Fruit fly (Drosophila melanogaster) whole organism, embryonic: ENCODE results near the gene Gnpat.

Experiments used
- Adf1 ChIP-seq: fragments of 200-800 bp; sonication (Bioruptor generic); IDR thresholded peaks from 2 replicates; pipeline ENCODE4 v1.3.6; 2022; ENCODE audit warnings: missing biosample characterization, missing genetic modification characterization
- Antp ChIP-seq: fragments of 200-800 bp; sonication (Bioruptor generic); optimal IDR thresholded peaks from 3 replicates; lab custom pipeline; 2016; ENCODE audit warnings: missing biosample characterization, missing genetic modification characterization
- B-H2 ChIP-seq: fragments of 200-800 bp; sonication (Bioruptor generic); optimal IDR thresholded peaks from 2 replicates; lab custom pipeline; 2018; ENCODE audit warnings: missing biosample characterization, mild to moderate bottlenecking, missing genetic modification characterization
- Bgb ChIP-seq: fragments of 200-800 bp; sonication (Bioruptor generic); IDR thresholded peaks from 2 replicates; pipeline ENCODE4 v1.3.6; 2022; ENCODE audit warnings: missing biosample characterization, missing genetic modification characterization; ENCODE audit not compliant: partially characterized antibody
- CG11085 ChIP-seq: fragments of 200-800 bp; sonication (Bioruptor generic); IDR thresholded peaks from 2 replicates; pipeline ENCODE4 v1.3.6; 2022; ENCODE audit warnings: missing biosample characterization, missing genetic modification characterization
- CG11093 ChIP-seq: fragments of 200-800 bp; sonication (Bioruptor generic); IDR thresholded peaks from 3 replicates; pipeline ENCODE4 v1.3.6; 2022; ENCODE audit warnings: missing biosample characterization, missing genetic modification characterization
- CG11504 ChIP-seq: fragments of 200-800 bp; sonication (Bioruptor generic); optimal IDR thresholded peaks from 3 replicates; lab custom pipeline; 2019; ENCODE audit warnings: missing biosample characterization, mild to moderate bottlenecking, missing genetic modification characterization, moderate library complexity
- CG11560 ChIP-seq: fragments of 200-800 bp; sonication (Bioruptor generic); IDR thresholded peaks from 3 replicates; pipeline ENCODE4 v1.3.6; 2022; ENCODE audit warnings: missing biosample characterization, missing genetic modification characterization
- CG12236 ChIP-seq: fragments of 200-800 bp; sonication (Bioruptor generic); optimal IDR thresholded peaks from 2 replicates; lab custom pipeline; 2016; ENCODE audit warnings: missing biosample characterization, missing genetic modification characterization
- CG13424 ChIP-seq: fragments of 200-800 bp; sonication (Bioruptor generic); optimal IDR thresholded peaks from 2 replicates; lab custom pipeline; 2019; ENCODE audit warnings: missing biosample characterization, mild to moderate bottlenecking, missing genetic modification characterization, moderate library complexity
- CG14014 ChIP-seq: fragments of 200-800 bp; sonication (Bioruptor generic); IDR thresholded peaks from 2 replicates; pipeline ENCODE4 v1.3.6; 2022; ENCODE audit warnings: missing biosample characterization, missing genetic modification characterization
- CG1529 ChIP-seq: fragments of 200-800 bp; sonication (Bioruptor generic); optimal IDR thresholded peaks from 3 replicates; lab custom pipeline; 2018; ENCODE audit warnings: missing biosample characterization, missing genetic modification characterization
- CG15479 ChIP-seq: fragments of 200-800 bp; sonication (Bioruptor generic); optimal IDR thresholded peaks from 3 replicates; lab custom pipeline; 2019; ENCODE audit warnings: missing biosample characterization, mild to moderate bottlenecking, missing genetic modification characterization, moderate library complexity
- CG16863 ChIP-seq: fragments of 200-800 bp; sonication (Bioruptor generic); optimal IDR thresholded peaks from 3 replicates; lab custom pipeline; 2016; ENCODE audit warnings: missing biosample characterization, missing genetic modification characterization
- CG17359 ChIP-seq: fragments of 200-800 bp; sonication (Bioruptor generic); optimal IDR thresholded peaks from 3 replicates; lab custom pipeline; 2018; ENCODE audit warnings: missing biosample characterization, mild to moderate bottlenecking, missing genetic modification characterization, moderate library complexity
- CG17361 ChIP-seq: fragments of 200-800 bp; sonication (Bioruptor generic); IDR thresholded peaks from 3 replicates; pipeline ENCODE4 v1.3.6; 2022; ENCODE audit warnings: missing biosample characterization, missing genetic modification characterization
- CG17802 ChIP-seq: fragments of 200-800 bp; sonication (Bioruptor generic); optimal IDR thresholded peaks from 2 replicates; lab custom pipeline; 2018; ENCODE audit warnings: missing biosample characterization, mild to moderate bottlenecking, missing genetic modification characterization, moderate library complexity
- CG1792 ChIP-seq: fragments of 200-800 bp; sonication (Bioruptor generic); optimal IDR thresholded peaks from 2 replicates; lab custom pipeline; 2016; ENCODE audit warnings: missing biosample characterization, missing genetic modification characterization
- CG2116 ChIP-seq: fragments of 200-800 bp; sonication (Bioruptor generic); optimal IDR thresholded peaks from 3 replicates; lab custom pipeline; 2018; ENCODE audit warnings: missing biosample characterization, mild to moderate bottlenecking, missing genetic modification characterization
- CG31365 ChIP-seq: fragments of 200-800 bp; sonication (Bioruptor generic); optimal IDR thresholded peaks from 2 replicates; lab custom pipeline; 2018; ENCODE audit warnings: missing biosample characterization, mild to moderate bottlenecking, missing genetic modification characterization
- CG3163 ChIP-seq: fragments of 200-800 bp; sonication (Bioruptor generic); optimal IDR thresholded peaks from 3 replicates; lab custom pipeline; 2016; ENCODE audit warnings: missing biosample characterization, missing genetic modification characterization
- CG32532 ChIP-seq: fragments of 200-800 bp; sonication (Bioruptor generic); IDR thresholded peaks from 2 replicates; pipeline ENCODE4 v1.3.6; 2022; ENCODE audit warnings: missing biosample characterization, missing genetic modification characterization
- CG32767 ChIP-seq: fragments of 200-800 bp; sonication (Bioruptor generic); IDR thresholded peaks from 2 replicates; pipeline ENCODE4 v1.3.6; 2022; ENCODE audit warnings: missing biosample characterization, missing genetic modification characterization
- CG4360 ChIP-seq: fragments of 200-800 bp; sonication (Bioruptor generic); IDR thresholded peaks from 2 replicates; pipeline ENCODE4 v1.3.6; 2022; ENCODE audit warnings: missing biosample characterization, missing genetic modification characterization
- CG6683 ChIP-seq: fragments of 200-800 bp; sonication (Bioruptor generic); optimal IDR thresholded peaks from 2 replicates; lab custom pipeline; 2017; ENCODE audit warnings: missing biosample characterization, mild to moderate bottlenecking, missing genetic modification characterization, missing genetic modification reagents
- CG7372 ChIP-seq: fragments of 200-800 bp; sonication (Bioruptor generic); IDR thresholded peaks from 2 replicates; pipeline ENCODE4 v1.3.6; 2022; ENCODE audit warnings: missing biosample characterization, missing genetic modification characterization
- CG8089 ChIP-seq: fragments of 200-800 bp; sonication (Bioruptor generic); optimal IDR thresholded peaks from 3 replicates; lab custom pipeline; 2016; ENCODE audit warnings: missing biosample characterization, missing genetic modification characterization
- CG8281 ChIP-seq: fragments of 200-800 bp; sonication (Bioruptor generic); optimal IDR thresholded peaks from 2 replicates; lab custom pipeline; 2018; ENCODE audit warnings: missing biosample characterization, mild to moderate bottlenecking, missing genetic modification characterization, moderate library complexity
- CG9215 ChIP-seq: fragments of 200-800 bp; sonication (Bioruptor generic); IDR thresholded peaks from 2 replicates; pipeline ENCODE4 v1.3.6; 2022; ENCODE audit warnings: missing biosample characterization, missing genetic modification characterization
- Chrac-16 ChIP-seq: fragments of 200-800 bp; sonication (Bioruptor generic); optimal IDR thresholded peaks from 3 replicates; lab custom pipeline; 2016; ENCODE audit warnings: missing biosample characterization, missing genetic modification characterization
- Dp ChIP-seq: fragments of 200-800 bp; sonication (Bioruptor generic); optimal IDR thresholded peaks from 2 replicates; lab custom pipeline; 2018; ENCODE audit warnings: missing biosample characterization, mild to moderate bottlenecking, missing genetic modification characterization, moderate library complexity
- Hr51 ChIP-seq, 2 experiments: fragments of 200-800 bp; sonication (Bioruptor generic); optimal IDR thresholded peaks; 2 replicates in 1 of 2; 3 replicates in 1 of 2; lab custom pipeline; 2016 to 2018; ENCODE audit warnings: missing biosample characterization in 2 of 2, missing genetic modification characterization in 2 of 2, mild to moderate bottlenecking in 1 of 2, moderate library complexity in 1 of 2
- MESR4 ChIP-seq: fragments of 200-800 bp; sonication (Bioruptor generic); optimal IDR thresholded peaks from 2 replicates; lab custom pipeline; 2018; ENCODE audit warnings: missing biosample characterization, mild to moderate bottlenecking, missing genetic modification characterization, moderate library complexity
- Med ChIP-seq: fragments of 200-800 bp; sonication (Bioruptor generic); peaks from one replicate; lab custom pipeline; 2016; ENCODE audit warnings: missing biosample characterization, missing genetic modification characterization, mild to moderate bottlenecking, inconsistent platforms, moderate library complexity
- Meics ChIP-seq: fragments of 200-800 bp; sonication (Bioruptor generic); optimal IDR thresholded peaks from 2 replicates; lab custom pipeline; 2017; ENCODE audit warnings: missing biosample characterization, mild to moderate bottlenecking, missing genetic modification characterization
- Opbp ChIP-seq: fragments of 200-800 bp; sonication (Bioruptor generic); IDR thresholded peaks from 3 replicates; pipeline ENCODE4 v1.3.6; 2022; ENCODE audit warnings: missing biosample characterization, missing genetic modification characterization; ENCODE audit not compliant: partially characterized antibody
- cad ChIP-seq: fragments of >200 bp; optimal IDR thresholded peaks from 2 replicates; lab custom pipeline; 2017; ENCODE audit warnings: missing biosample characterization, missing genetic modification characterization
- chn ChIP-seq: fragments of 200-800 bp; sonication (Bioruptor generic); optimal IDR thresholded peaks from 2 replicates; lab custom pipeline; 2016; ENCODE audit warnings: missing biosample characterization, missing genetic modification characterization
- exex ChIP-seq: fragments of 200-800 bp; sonication (Bioruptor generic); optimal IDR thresholded peaks from 4 replicates; lab custom pipeline; 2018; ENCODE audit warnings: missing biosample characterization, mild to moderate bottlenecking, missing genetic modification characterization, moderate library complexity
- ftz-f1 ChIP-seq: fragments of 200-800 bp; sonication (Bioruptor generic); optimal IDR thresholded peaks from 2 replicates; lab custom pipeline; 2016; ENCODE audit warnings: missing biosample characterization, missing genetic modification characterization
- jumu ChIP-seq: fragments of 200-800 bp; sonication (Bioruptor generic); optimal IDR thresholded peaks from 3 replicates; lab custom pipeline; 2016; ENCODE audit warnings: missing biosample characterization, missing genetic modification characterization
- luna ChIP-seq: fragments of 200-800 bp; sonication (Bioruptor generic); optimal IDR thresholded peaks from 2 replicates; lab custom pipeline; 2016; ENCODE audit warnings: missing biosample characterization, missing genetic modification characterization
- pan ChIP-seq, 4 experiments: fragments of >200 bp in 3 of 4; fragments of 200-800 bp in 1 of 4; sonication (Bioruptor generic) in 1 of 4; optimal IDR thresholded peaks in 3 of 4; IDR thresholded peaks in 1 of 4; 2 replicates each; pipeline versions ENCODE4 v1.3.6 to Lab custom; 2017 to 2022; ENCODE audit warnings: missing biosample characterization in 2 of 4, missing genetic modification characterization in 2 of 4, mixed read lengths in 1 of 4
- seq ChIP-seq: fragments of 200-800 bp; sonication (Bioruptor generic); IDR thresholded peaks from 2 replicates; pipeline ENCODE4 v1.3.6; 2022; ENCODE audit warnings: missing biosample characterization, missing genetic modification characterization
- tio ChIP-seq: fragments of 200-800 bp; sonication (Bioruptor generic); optimal IDR thresholded peaks from 2 replicates; lab custom pipeline; 2017; ENCODE audit warnings: missing biosample characterization, missing genetic modification characterization, inconsistent platforms
- trem ChIP-seq: fragments of 200-800 bp; optimal IDR thresholded peaks from 3 replicates; lab custom pipeline; 2019; ENCODE audit warnings: missing biosample characterization, mild to moderate bottlenecking, missing genetic modification characterization, moderate library complexity
- tx ChIP-seq: fragments of 200-800 bp; sonication (Bioruptor generic); optimal IDR thresholded peaks from 2 replicates; lab custom pipeline; 2016; ENCODE audit warnings: missing biosample characterization, missing genetic modification characterization
- vvl ChIP-seq: fragments of 200-800 bp; sonication (Bioruptor generic); IDR thresholded peaks from 2 replicates; pipeline ENCODE4 v1.3.6; 2022; ENCODE audit warnings: missing biosample characterization, missing genetic modification characterization

Gnpat gene

dm6 chr3R:25515450-25516288 is 24.9 kb upstream of the Gnpat start, which contains the start of gene msi (continued):
- TF ChIP-seq CG11085 (GFP tag; lab: Robert Waterston, UW) (peak; percentile 98), CG17361 (GFP tag; lab: Robert Waterston, UW) (peak; percentile 100), Hr51 (GFP tag; optimal IDR thresholded peaks at IDR 0.05; lab: Kevin White, UChicago) (peak; percentile 86 to 100), trem (tag; lab: Kevin White, UChicago) (peak; percentile 97), CG4360 (GFP tag; lab: Robert Waterston, UW) (peak; percentile 88), CG16863 (GFP tag; lab: Kevin White, UChicago) (peak; percentile 62), CG7372 (peak; percentile 99), Dp (GFP tag; lab: Kevin White, UChicago) (peak; percentile 29), CG32532 (GFP tag; lab: Robert Waterston, UW) (peak; percentile 99), Med (GFP tag; lab: Kevin White, UChicago) (peak; percentile 97), vvl (GFP tag; lab: Robert Waterston, UW) (peak; percentile 100), CG2116 (GFP tag; lab: Kevin White, UChicago) (peak; percentile 80), CG15479 (GFP tag; lab: Kevin White, UChicago) (peak; percentile 46), seq (GFP tag; lab: Robert Waterston, UW) (peak; percentile 99), exex (peak; percentile 94), tio (GFP tag; lab: Kevin White, UChicago) (peak; percentile 95), Opbp (no peak; the same call in 1 of the 3 replicates), Meics (GFP tag; lab: Kevin White, UChicago) (peak; percentile 99), CG31365 (tag; lab: Kevin White, UChicago) (peak; percentile 62), CG11560 (tag; lab: Robert Waterston, UW) (peak; percentile 94), cad (no peak), B-H2 (peak; percentile 77), tx (peak; percentile 78), CG32767 (GFP tag; lab: Robert Waterston, UW) (peak; percentile 99), chn (GFP tag; lab: Kevin White, UChicago) (peak; percentile 86), CG14014 (GFP tag; lab: Robert Waterston, UW) (peak; percentile 98), CG12236 (no peak), Bgb (peak; percentile 65; the same call in 1 of the 2 replicates), ftz-f1 (GFP tag; lab: Kevin White, UChicago) (peak; percentile 53), CG11093 (GFP tag; lab: Robert Waterston, UW) (peak; percentile 99), Adf1 (GFP tag; lab: Robert Waterston, UW) (peak; percentile 90), CG1529 (GFP tag; lab: Kevin White, UChicago) (peak; percentile 95), Chrac-16 (GFP tag; lab: Kevin White, UChicago) (peak; percentile 96), CG9215 (GFP tag; lab: Robert Waterston, UW) (peak; percentile 98), jumu (GFP tag; lab: Kevin White, UChicago) (peak; percentile 65), CG17802 (tag; lab: Kevin White, UChicago) (peak; percentile 89), CG13424 (tag; lab: Kevin White, UChicago) (peak; percentile 100), CG3163 (GFP tag; lab: Kevin White, UChicago) (peak; percentile 20), MESR4 (peak; percentile 26), CG11504 (peak; percentile 99), luna (GFP tag; lab: Kevin White, UChicago) (peak; percentile 33), CG8089 (GFP tag; lab: Kevin White, UChicago) (no peak), Antp (GFP tag; lab: Kevin White, UChicago) (peak; percentile 66), CG17359 (tag; lab: Kevin White, UChicago) (peak; percentile 99), CG8281 (tag; lab: Kevin White, UChicago) (peak; percentile 94), CG6683 (GFP tag; lab: Kevin White, UChicago) (peak; percentile 98), CG1792 (peak; percentile 56), pan (optimal IDR thresholded peaks at IDR 0.05; lab: Kevin White, UChicago) (no peak), pan (GFP tag; optimal IDR thresholded peaks at IDR 0.05 in 1 of 2, IDR thresholded peaks at IDR 0.05 in 1 of 2) (peak in 1 of 2 experiments; percentile 99)
